Worm (Caenorhabditis elegans) whole organism, L4 larva: Measurements from ENCODE around the gene C16C8.18.

Experiments used
- ZK546.5 ChIP-seq, 2 experiments: sonication (generic microtip); optimal IDR thresholded peaks; 2 replicates each; lab custom pipeline; 2017; ENCODE audit warnings: missing biosample characterization in 2 of 2, missing genetic modification characterization in 2 of 2
- ama-1 ChIP-seq: fragments of 150-350 bp; optimal IDR thresholded peaks from 2 replicates; lab custom pipeline; 2014; ENCODE audit warnings: inconsistent platforms, mixed read lengths
- ceh-32 ChIP-seq: sonication (generic microtip); optimal IDR thresholded peaks from 2 replicates; lab custom pipeline; 2016; ENCODE audit warnings: mild to moderate bottlenecking, missing genetic modification characterization, missing compliant biosample characterization; ENCODE audit not compliant: poor library complexity
- ceh-82 ChIP-seq: sonication (generic microtip); optimal IDR thresholded peaks from 2 replicates; lab custom pipeline; 2017; ENCODE audit warnings: missing biosample characterization, missing genetic modification characterization
- hif-1 ChIP-seq, 2 experiments: sonication (generic microtip); optimal IDR thresholded peaks; 2 replicates each; lab custom pipeline; 2016 to 2017; ENCODE audit warnings: missing compliant biosample characterization in 2 of 2, missing genetic modification characterization in 2 of 2, missing genetic modification reagents in 2 of 2, missing genotype in 2 of 2, mild to moderate bottlenecking in 1 of 2
- nhr-42 ChIP-seq: fragments of 200-800 bp; sonication (Bioruptor generic); IDR thresholded peaks from 2 replicates; pipeline ENCODE4 v1.3.6; 2022; ENCODE audit warnings: missing genetic modification characterization, missing compliant biosample characterization
- snpc-4 ChIP-seq: fragments of 150-350 bp; optimal IDR thresholded peaks from 2 replicates; lab custom pipeline; 2014; ENCODE audit warnings: missing biosample characterization, missing genetic modification characterization
- zag-1 ChIP-seq: fragments of 150-350 bp; optimal IDR thresholded peaks from 2 replicates; lab custom pipeline; 2014; ENCODE audit warnings: missing biosample characterization, missing genetic modification characterization

DNA sequence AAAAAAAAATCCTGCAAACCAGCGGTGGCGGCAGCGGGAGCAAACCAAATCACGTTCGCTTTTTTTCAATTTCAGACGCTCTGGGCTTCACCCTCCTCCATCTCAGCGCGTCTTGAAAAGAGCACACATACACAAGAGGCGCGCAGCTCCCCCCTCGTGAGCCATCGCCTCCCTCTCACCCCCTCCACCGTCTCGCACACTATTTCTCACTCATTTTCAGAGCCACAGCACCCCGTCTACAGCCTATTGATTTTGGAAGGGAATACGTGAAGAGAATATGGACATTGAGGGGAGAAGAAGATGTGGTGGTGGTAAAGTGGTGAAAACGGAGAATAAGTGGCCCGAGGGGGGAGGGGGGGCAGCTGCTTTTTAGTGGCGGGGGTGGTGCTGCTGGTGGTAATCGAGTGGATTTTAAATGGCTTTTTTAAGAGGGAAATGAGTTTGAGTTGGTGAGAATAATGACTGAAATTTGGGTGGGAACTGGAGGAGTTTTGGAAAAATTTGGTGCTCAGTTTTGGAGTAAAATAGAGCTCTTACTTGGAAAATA, 1.3 kb upstream of the C16C8.18 start:
- TF ChIP-seq hif-1 (tag; optimal IDR thresholded peaks at IDR 0.05; lab: Kevin White, UChicago) (peak in 1 of 2 experiments; percentile 18), snpc-4 (no peak), nhr-42 (GFP tag; lab: Robert Waterston, UW) (no peak), ceh-82 (tag; lab: Kevin White, UChicago) (no peak), zag-1 (no peak), ama-1 (lab: Kevin White, UChicago) (no peak), ceh-32 (no peak), ZK546.5 (tag; optimal IDR thresholded peaks at IDR 0.05; lab: Kevin White, UChicago) (no peak)
